Fruit fly (Drosophila melanogaster): ENCODE measurements around the gene mei-217.

dm6 chrX:17108000-17108399 lies 34.8 kb downstream of the mei-217 start:
- no peak for TF ChIP-seq usp (GFP tag; optimal IDR thresholded peaks at IDR 0.05)
- no peak for TF ChIP-seq CG8478 (optimal IDR thresholded peaks at IDR 0.05)
- no peak for TF ChIP-seq psq (optimal IDR thresholded peaks at IDR 0.05)
- no peak for TF ChIP-seq Dll (optimal IDR thresholded peaks at IDR 0.05)

Data from whole organism.